Fruit fly (Drosophila melanogaster) Kc167 (cell line): ENCODE data around the gene CG13813.

Experiments used
- Sin3A ChIP-seq: fragments of >200 bp; optimal IDR thresholded peaks from 2 replicates; lab custom pipeline; 2018; ENCODE audit warnings: missing external identifiers
- psq ChIP-seq: fragments of >200 bp; optimal IDR thresholded peaks from 2 replicates; lab custom pipeline; 2017; ENCODE audit warnings: missing external identifiers

dm6 chr3L:20205946-20206345 is 25.5 kb upstream of the CG13813 start, which contains the start of gene CG7290:
- TF ChIP-seq psq (lab: Kevin White, UChicago) (no peak), Sin3A (no peak)
